Worm (Caenorhabditis elegans) whole organism, midembryonic: ENCODE data around the gene Y70G10A.3.

Experiments used
- T22C8.4 ChIP-seq: fragments of 200-800 bp; sonication (Bioruptor generic); IDR thresholded peaks from 2 replicates; pipeline ENCODE4 v1.3.6; 2022; ENCODE audit warnings: missing genetic modification characterization, missing compliant biosample characterization
- cog-1 ChIP-seq: sonication (generic microtip); optimal IDR thresholded peaks from 2 replicates; lab custom pipeline; 2016; ENCODE audit warnings: missing genetic modification characterization, missing compliant biosample characterization
- flt-1 ChIP-seq: fragments of 200-800 bp; sonication (Bioruptor generic); IDR thresholded peaks from 2 replicates; pipeline ENCODE4 v1.3.6; 2022; ENCODE audit warnings: missing genetic modification characterization, missing compliant biosample characterization
- klf-2 ChIP-seq: fragments of 200-800 bp; sonication (Bioruptor generic); conservative IDR thresholded peaks from 2 replicates; pipeline ENCODE4 v1.3.6; 2022; ENCODE audit warnings: missing genetic modification reagents, missing genetic modification characterization, missing compliant biosample characterization
- med-1 ChIP-seq: sonication (generic microtip); optimal IDR thresholded peaks from 2 replicates; lab custom pipeline; 2017; ENCODE audit warnings: missing genetic modification characterization, mild to moderate bottlenecking, missing compliant biosample characterization, antibody characterized with exemption, missing genetic modification reagents; ENCODE audit not compliant: insufficient read depth
- ref-1 ChIP-seq: fragments of 200-800 bp; sonication (Bioruptor generic); conservative IDR thresholded peaks from 2 replicates; pipeline ENCODE4 v1.3.6; 2022; ENCODE audit warnings: missing genetic modification reagents, missing genetic modification characterization, missing compliant biosample characterization
- tab-1 ChIP-seq: fragments of 200-800 bp; sonication (Bioruptor generic); IDR thresholded peaks from 2 replicates; pipeline ENCODE4 v1.3.6; 2022; ENCODE audit warnings: missing genetic modification characterization, missing compliant biosample characterization
- ztf-23 ChIP-seq: fragments of 200-800 bp; sonication (Bioruptor generic); IDR thresholded peaks from 2 replicates; pipeline ENCODE4 v1.3.6; 2022; ENCODE audit warnings: missing genetic modification reagents, missing genetic modification characterization, missing compliant biosample characterization
- ztf-29 ChIP-seq: fragments of 200-800 bp; sonication (Bioruptor generic); IDR thresholded peaks from 2 replicates; pipeline ENCODE4 v1.3.6; 2022; ENCODE audit warnings: missing genetic modification reagents, missing genetic modification characterization, missing compliant biosample characterization

Y70G10A.3 gene

ce11 chrIII:10238448-10239154 lies at the start of gene Y70G10A.3:
TSS of gene Y70G10A.3 (plus strand) at chrIII:10239104.
- TF ChIP-seq flt-1 (GFP tag; lab: Robert Waterston, UW) (no peak), med-1 (GFP tag; lab: Kevin White, UChicago) (no peak), klf-2 (GFP tag; lab: Robert Waterston, UW) (no peak)

- TF ChIP-seq med-1 (GFP tag; lab: Kevin White, UChicago) (no peak), ztf-29 (GFP tag; lab: Robert Waterston, UW) (no peak), tab-1 (GFP tag; lab: Robert Waterston, UW) (no peak), ztf-23 (GFP tag; lab: Robert Waterston, UW) (no peak), T22C8.4 (GFP tag; lab: Robert Waterston, UW) (no peak), flt-1 (GFP tag; lab: Robert Waterston, UW) (no peak), klf-2 (GFP tag; lab: Robert Waterston, UW) (no peak), cog-1 (tag; lab: Kevin White, UChicago) (no peak)
These were observed 44.3 kb upstream of the Y70G10A.3 start for ce11 chrIII:10194569-10194968.

ce11 chrIII:10195911-10196310 lies 43.0 kb upstream of the Y70G10A.3 start:
- TF ChIP-seq med-1 (GFP tag; lab: Kevin White, UChicago) (no peak), klf-2 (GFP tag; lab: Robert Waterston, UW) (no peak), ztf-23 (GFP tag; lab: Robert Waterston, UW) (no peak), tab-1 (GFP tag; lab: Robert Waterston, UW) (no peak), cog-1 (tag; lab: Kevin White, UChicago) (no peak), T22C8.4 (GFP tag; lab: Robert Waterston, UW) (no peak), flt-1 (GFP tag; lab: Robert Waterston, UW) (no peak), ref-1 (no peak), ztf-29 (GFP tag; lab: Robert Waterston, UW) (no peak)

ce11 chrIII:10196796-10197195 lies 42.1 kb upstream of the Y70G10A.3 start:
- TF ChIP-seq tab-1 (GFP tag; lab: Robert Waterston, UW) = no peak

- TF ChIP-seq klf-2 (GFP tag; lab: Robert Waterston, UW) (no peak), T22C8.4 (GFP tag; lab: Robert Waterston, UW) (no peak), tab-1 (GFP tag; lab: Robert Waterston, UW) (no peak), ztf-29 (GFP tag; lab: Robert Waterston, UW) (no peak), med-1 (GFP tag; lab: Kevin White, UChicago) (no peak)
These were observed 41.5 kb upstream of the Y70G10A.3 start, which contains the start of gene dod-6 for ce11 chrIII:10197416-10197815. TSS of gene dod-6 (plus strand) at chrIII:10197716.

ce11 chrIII:10199052-10199451 lies 39.9 kb upstream of the Y70G10A.3 start, which contains the start of gene T20G5.8:
TSS of gene T20G5.8 (plus strand) at chrIII:10199352.
- no peak for TF ChIP-seq med-1 (GFP tag; lab: Kevin White, UChicago)
- no peak for TF ChIP-seq cog-1 (tag; lab: Kevin White, UChicago)
- TF ChIP-seq T22C8.4 (GFP tag; lab: Robert Waterston, UW) = no peak
- no peak for TF ChIP-seq ztf-29 (GFP tag; lab: Robert Waterston, UW)
- TF ChIP-seq ztf-23 (GFP tag; lab: Robert Waterston, UW) = no peak
- no peak for TF ChIP-seq klf-2 (GFP tag; lab: Robert Waterston, UW)
- TF ChIP-seq ref-1 = no peak
- no peak for TF ChIP-seq tab-1 (GFP tag; lab: Robert Waterston, UW)
- TF ChIP-seq flt-1 (GFP tag; lab: Robert Waterston, UW) = no peak

ce11 chrIII:10201235-10201634 lies 37.7 kb upstream of the Y70G10A.3 start, which contains the start of the genes T20G5.13 and T20G5.12:
TSS of gene T20G5.13 (minus strand) at chrIII:10201335.
TSS of gene T20G5.12 (plus strand) at chrIII:10201604.
- TF ChIP-seq ztf-29 (GFP tag; lab: Robert Waterston, UW) (no peak), ztf-23 (GFP tag; lab: Robert Waterston, UW) (no peak), ref-1 (no peak), med-1 (GFP tag; lab: Kevin White, UChicago) (no peak), klf-2 (GFP tag; lab: Robert Waterston, UW) (no peak), T22C8.4 (GFP tag; lab: Robert Waterston, UW) (no peak), flt-1 (GFP tag; lab: Robert Waterston, UW) (no peak), cog-1 (tag; lab: Kevin White, UChicago) (no peak), tab-1 (GFP tag; lab: Robert Waterston, UW) (no peak)

- no peak for TF ChIP-seq flt-1 (GFP tag; lab: Robert Waterston, UW)
- TF ChIP-seq T22C8.4 (GFP tag; lab: Robert Waterston, UW) = no peak
- no peak for TF ChIP-seq cog-1 (tag; lab: Kevin White, UChicago)
- no peak for TF ChIP-seq ztf-29 (GFP tag; lab: Robert Waterston, UW)
- TF ChIP-seq ref-1 = no peak
These were observed 36.5 kb upstream of the Y70G10A.3 start for ce11 chrIII:10202391-10202790.

- TF ChIP-seq med-1 (GFP tag; lab: Kevin White, UChicago) = no peak
- no peak for TF ChIP-seq T22C8.4 (GFP tag; lab: Robert Waterston, UW)
- TF ChIP-seq tab-1 (GFP tag; lab: Robert Waterston, UW) = no peak
- no peak for TF ChIP-seq ztf-23 (GFP tag; lab: Robert Waterston, UW)
- no peak for TF ChIP-seq flt-1 (GFP tag; lab: Robert Waterston, UW)
- TF ChIP-seq ztf-29 (GFP tag; lab: Robert Waterston, UW) = no peak
- no peak for TF ChIP-seq cog-1 (tag; lab: Kevin White, UChicago)
- no peak for TF ChIP-seq ref-1
- TF ChIP-seq klf-2 (GFP tag; lab: Robert Waterston, UW) = no peak
These were observed 35.7 kb upstream of the Y70G10A.3 start, which contains the start of gene chc-1 for ce11 chrIII:10202894-10203871. TSS of gene chc-1 (plus strand) at chrIII:10203821.
